Fruit fly (Drosophila melanogaster) whole organism, embryonic: ENCODE measurements around the gene Unr.

Experiments
- CG10267 ChIP-seq: fragments of 200-800 bp; sonication (Bioruptor generic); optimal IDR thresholded peaks from 2 replicates; lab custom pipeline; 2018; ENCODE audit warnings: missing biosample characterization, mild to moderate bottlenecking, missing genetic modification characterization, moderate library complexity
- CG10462 ChIP-seq: fragments of 200-800 bp; sonication (Bioruptor generic); optimal IDR thresholded peaks from 2 replicates; lab custom pipeline; 2016; ENCODE audit warnings: missing biosample characterization, missing genetic modification characterization
- CG10654 ChIP-seq: fragments of 200-800 bp; sonication (Bioruptor generic); optimal IDR thresholded peaks from 2 replicates; lab custom pipeline; 2016; ENCODE audit warnings: missing biosample characterization, missing genetic modification characterization
- CG11456 ChIP-seq: fragments of 200-800 bp; sonication (Bioruptor generic); IDR thresholded peaks from 3 replicates; pipeline ENCODE4 v1.3.6; 2022; ENCODE audit warnings: missing biosample characterization, missing genetic modification characterization
- CG12236 ChIP-seq: fragments of 200-800 bp; sonication (Bioruptor generic); optimal IDR thresholded peaks from 2 replicates; lab custom pipeline; 2016; ENCODE audit warnings: missing biosample characterization, missing genetic modification characterization
- CG12942 ChIP-seq: fragments of 200-800 bp; sonication (Bioruptor generic); optimal IDR thresholded peaks from 3 replicates; lab custom pipeline; 2016; ENCODE audit warnings: missing biosample characterization, missing genetic modification characterization
- CG14710 ChIP-seq: fragments of 200-800 bp; sonication (Bioruptor generic); optimal IDR thresholded peaks from 3 replicates; lab custom pipeline; 2019; ENCODE audit warnings: missing biosample characterization, mild to moderate bottlenecking, missing genetic modification characterization, moderate library complexity
- CG15011 ChIP-seq: fragments of 200-800 bp; sonication (Bioruptor generic); optimal IDR thresholded peaks from 3 replicates; lab custom pipeline; 2018; ENCODE audit warnings: missing biosample characterization, mild to moderate bottlenecking, missing genetic modification characterization
- CG18599 ChIP-seq: fragments of 200-800 bp; sonication (Bioruptor generic); optimal IDR thresholded peaks from 3 replicates; lab custom pipeline; 2017; ENCODE audit warnings: missing biosample characterization, missing genetic modification characterization, mild to moderate bottlenecking, moderate library complexity, missing genetic modification reagents
- CG4282 ChIP-seq: fragments of 200-800 bp; sonication (Bioruptor generic); optimal IDR thresholded peaks from 2 replicates; lab custom pipeline; 2016; ENCODE audit warnings: missing biosample characterization, missing genetic modification characterization
- CG4617 ChIP-seq: fragments of 200-800 bp; sonication (Bioruptor generic); optimal IDR thresholded peaks from 3 replicates; lab custom pipeline; 2016; ENCODE audit warnings: missing biosample characterization, missing genetic modification characterization, borderline replicate concordance
- CG5245 ChIP-seq: fragments of 200-800 bp; sonication (Bioruptor generic); optimal IDR thresholded peaks from 3 replicates; lab custom pipeline; 2016; ENCODE audit warnings: missing biosample characterization, missing genetic modification characterization
- CG6689 ChIP-seq: fragments of 200-800 bp; sonication (Bioruptor generic); IDR thresholded peaks from 2 replicates; pipeline ENCODE4 v1.3.6; 2022; ENCODE audit warnings: missing biosample characterization, missing genetic modification characterization
- CG7839 ChIP-seq: fragments of 200-800 bp; sonication (Bioruptor generic); optimal IDR thresholded peaks from 3 replicates; lab custom pipeline; 2018; ENCODE audit warnings: missing biosample characterization, mild to moderate bottlenecking, missing genetic modification characterization, moderate library complexity
- CG7928 ChIP-seq: fragments of 200-800 bp; sonication (Bioruptor generic); optimal IDR thresholded peaks from 2 replicates; lab custom pipeline; 2017; ENCODE audit warnings: missing biosample characterization, mild to moderate bottlenecking, missing genetic modification characterization
- CG8388 ChIP-seq: fragments of 200-800 bp; sonication (Bioruptor generic); optimal IDR thresholded peaks from 2 replicates; lab custom pipeline; 2019; ENCODE audit warnings: missing biosample characterization, mild to moderate bottlenecking, missing genetic modification characterization, moderate library complexity
- Deaf1 ChIP-seq: fragments of 200-800 bp; optimal IDR thresholded peaks from 3 replicates; lab custom pipeline; 2019; ENCODE audit warnings: missing biosample characterization, mild to moderate bottlenecking, missing genetic modification characterization, moderate library complexity
- Gug ChIP-seq: fragments of 200-800 bp; sonication (Bioruptor generic); IDR thresholded peaks from 4 replicates; pipeline ENCODE4 v1.3.6; 2022; ENCODE audit warnings: missing biosample characterization, missing genetic modification characterization
- HLH3B ChIP-seq: fragments of 200-800 bp; sonication (Bioruptor generic); IDR thresholded peaks from 2 replicates; pipeline ENCODE4 v1.3.6; 2022; ENCODE audit warnings: missing biosample characterization, missing genetic modification characterization
- Lhr ChIP-seq: fragments of 200-800 bp; sonication (Bioruptor generic); optimal IDR thresholded peaks from 3 replicates; lab custom pipeline; 2017; ENCODE audit warnings: mild to moderate bottlenecking, missing biosample characterization, missing genetic modification reagents, missing genetic modification characterization
- Lim3 ChIP-seq: fragments of 200-800 bp; sonication (Bioruptor generic); IDR thresholded peaks from 2 replicates; pipeline ENCODE4 v1.3.6; 2022; ENCODE audit warnings: missing biosample characterization, missing genetic modification characterization
- Oaz ChIP-seq: fragments of 200-800 bp; sonication (Bioruptor generic); IDR thresholded peaks from 2 replicates; pipeline ENCODE4 v1.3.6; 2022; ENCODE audit warnings: missing biosample characterization, missing genetic modification characterization
- Oli ChIP-seq: fragments of 200-800 bp; sonication (Bioruptor generic); optimal IDR thresholded peaks from 2 replicates; lab custom pipeline; 2018; ENCODE audit warnings: missing biosample characterization, mild to moderate bottlenecking, missing genetic modification characterization, moderate library complexity
- Pdp1 ChIP-seq, 2 experiments: fragments of 200-800 bp; sonication (Bioruptor generic); optimal IDR thresholded peaks; 3 replicates each; lab custom pipeline; 2016; ENCODE audit warnings: missing biosample characterization in 2 of 2, missing genetic modification characterization in 2 of 2, mild to moderate bottlenecking in 1 of 2, moderate library complexity in 1 of 2
- Side ChIP-seq: fragments of 200-800 bp; sonication (Bioruptor generic); optimal IDR thresholded peaks from 2 replicates; lab custom pipeline; 2016; ENCODE audit warnings: missing biosample characterization, missing genetic modification characterization
- Six4 ChIP-seq: fragments of 200-800 bp; sonication (Bioruptor generic); optimal IDR thresholded peaks from 2 replicates; lab custom pipeline; 2016; ENCODE audit warnings: missing biosample characterization, missing genetic modification characterization
- Sox100B ChIP-seq: fragments of 200-800 bp; sonication (Bioruptor generic); optimal IDR thresholded peaks from 3 replicates; lab custom pipeline; 2018; ENCODE audit warnings: missing biosample characterization, mild to moderate bottlenecking, missing genetic modification characterization
- TFAM ChIP-seq: fragments of 200-800 bp; sonication (Bioruptor generic); optimal IDR thresholded peaks from 2 replicates; lab custom pipeline; 2017; ENCODE audit warnings: missing biosample characterization, missing genetic modification characterization, inconsistent platforms
- Taf1 ChIP-seq: fragments of 200-800 bp; sonication (Bioruptor generic); IDR thresholded peaks from 2 replicates; pipeline ENCODE4 v1.3.6; 2022; ENCODE audit warnings: missing biosample characterization, missing genetic modification characterization
- Vsx1 ChIP-seq: fragments of 200-800 bp; sonication (Bioruptor generic); optimal IDR thresholded peaks from 2 replicates; lab custom pipeline; 2017; ENCODE audit warnings: missing biosample characterization, mild to moderate bottlenecking, missing genetic modification characterization, missing genetic modification reagents
- Xbp1 ChIP-seq: fragments of 200-800 bp; sonication (Bioruptor generic); optimal IDR thresholded peaks from 3 replicates; lab custom pipeline; 2016; ENCODE audit warnings: missing biosample characterization, mild to moderate bottlenecking, missing genetic modification characterization
- YL-1 ChIP-seq: fragments of 200-800 bp; sonication (Bioruptor generic); optimal IDR thresholded peaks from 3 replicates; lab custom pipeline; 2017; ENCODE audit warnings: missing biosample characterization, mild to moderate bottlenecking, missing genetic modification characterization
- ash1 ChIP-seq: fragments of 200-800 bp; sonication (Bioruptor generic); optimal IDR thresholded peaks from 2 replicates; lab custom pipeline; 2018; ENCODE audit warnings: missing biosample characterization, mild to moderate bottlenecking, missing genetic modification characterization
- chinmo ChIP-seq: fragments of 200-800 bp; sonication (Bioruptor generic); IDR thresholded peaks from 4 replicates; pipeline ENCODE4 v1.3.6; 2022; ENCODE audit warnings: missing biosample characterization, missing genetic modification characterization; ENCODE audit not compliant: partially characterized antibody
- crc ChIP-seq: fragments of 200-800 bp; sonication (Bioruptor generic); optimal IDR thresholded peaks from 2 replicates; lab custom pipeline; 2016; ENCODE audit warnings: missing biosample characterization, missing genetic modification characterization
- disco-r ChIP-seq: fragments of 200-800 bp; sonication (Bioruptor generic); optimal IDR thresholded peaks from 2 replicates; lab custom pipeline; 2016; ENCODE audit warnings: missing biosample characterization, missing genetic modification characterization
- ems ChIP-seq: fragments of 200-800 bp; sonication (Bioruptor generic); optimal IDR thresholded peaks from 3 replicates; lab custom pipeline; 2016; ENCODE audit warnings: missing biosample characterization, missing genetic modification characterization
- eve ChIP-seq, 2 experiments: fragments of >200 bp; optimal IDR thresholded peaks; 2 replicates each; lab custom pipeline; 2017; ENCODE audit warnings: missing biosample characterization in 2 of 2, missing genetic modification characterization in 2 of 2
- eyg ChIP-seq: fragments of 200-800 bp; sonication (Bioruptor generic); optimal IDR thresholded peaks from 3 replicates; lab custom pipeline; 2016; ENCODE audit warnings: missing biosample characterization, missing genetic modification characterization
- fd96Cb ChIP-seq: fragments of 200-800 bp; sonication (Bioruptor generic); optimal IDR thresholded peaks from 2 replicates; lab custom pipeline; 2018; ENCODE audit warnings: missing biosample characterization, mild to moderate bottlenecking, missing genetic modification characterization, moderate library complexity
- gcm2 ChIP-seq: fragments of 200-800 bp; sonication (Bioruptor generic); optimal IDR thresholded peaks from 2 replicates; lab custom pipeline; 2016; ENCODE audit warnings: missing biosample characterization, missing genetic modification characterization
- hth ChIP-seq: fragments of >200 bp; optimal IDR thresholded peaks from 2 replicates; lab custom pipeline; 2017; ENCODE audit warnings: inconsistent platforms
- ind ChIP-seq: fragments of 200-800 bp; sonication (Bioruptor generic); optimal IDR thresholded peaks from 3 replicates; lab custom pipeline; 2016; ENCODE audit warnings: missing biosample characterization, missing genetic modification characterization
- jigr1 ChIP-seq: fragments of 200-800 bp; sonication (Bioruptor generic); IDR thresholded peaks from 3 replicates; pipeline ENCODE4 v1.3.6; 2022; ENCODE audit warnings: missing biosample characterization, missing genetic modification characterization
- lilli ChIP-seq: fragments of 200-800 bp; sonication (Bioruptor generic); optimal IDR thresholded peaks from 3 replicates; lab custom pipeline; 2016; ENCODE audit warnings: missing biosample characterization, missing genetic modification characterization
- lmd ChIP-seq: fragments of 200-800 bp; sonication (Bioruptor generic); IDR thresholded peaks from 2 replicates; pipeline ENCODE4 v1.3.6; 2022; ENCODE audit warnings: missing biosample characterization, missing genetic modification characterization
- pita ChIP-seq: fragments of 200-800 bp; sonication (Bioruptor generic); optimal IDR thresholded peaks from 2 replicates; lab custom pipeline; 2017; ENCODE audit warnings: missing biosample characterization, mild to moderate bottlenecking, missing genetic modification characterization
- pum ChIP-seq: fragments of 200-800 bp; sonication (Bioruptor generic); optimal IDR thresholded peaks from 2 replicates; lab custom pipeline; 2016; ENCODE audit warnings: missing biosample characterization, missing genetic modification characterization
- run ChIP-seq: fragments of 200-800 bp; sonication (Bioruptor generic); optimal IDR thresholded peaks from 3 replicates; lab custom pipeline; 2018; ENCODE audit warnings: missing biosample characterization, mild to moderate bottlenecking, missing genetic modification characterization
- schlank ChIP-seq: fragments of 200-800 bp; sonication (Bioruptor generic); optimal IDR thresholded peaks from 2 replicates; lab custom pipeline; 2018; ENCODE audit warnings: missing biosample characterization, mild to moderate bottlenecking, missing genetic modification characterization
- sens ChIP-seq: fragments of 200-800 bp; sonication (Bioruptor generic); peaks from one replicate; lab custom pipeline; 2016; ENCODE audit warnings: missing biosample characterization, missing genetic modification characterization
- stc ChIP-seq: fragments of 200-800 bp; sonication (Bioruptor generic); IDR thresholded peaks from 2 replicates; pipeline ENCODE4 v1.3.6; 2022; ENCODE audit warnings: missing biosample characterization, missing genetic modification characterization
- wor ChIP-seq: fragments of 200-800 bp; sonication (Bioruptor generic); IDR thresholded peaks from 2 replicates; pipeline ENCODE4 v1.3.6; 2022; ENCODE audit warnings: missing biosample characterization, missing genetic modification characterization

The Unr gene

dm6 chr3L:8418984-8419383 lies 23.2 kb downstream of the Unr start (continued):
- TF ChIP-seq schlank (tag; lab: Kevin White, UChicago) (no peak), ind (GFP tag; lab: Kevin White, UChicago) (peak; percentile 13), lilli (GFP tag; lab: Kevin White, UChicago) (no peak), sens (peak; percentile 80), Side (no peak), chinmo (GFP tag; lab: Robert Waterston, UW) (no peak), pita (no peak), CG12236 (GFP tag; lab: Kevin White, UChicago) (no peak), CG6689 (GFP tag; lab: Robert Waterston, UW) (peak; percentile 19; the same call in 1 of the 2 replicates), HLH3B (peak; percentile 39; the same call in 1 of the 2 replicates), CG7839 (no peak), CG10267 (tag; lab: Kevin White, UChicago) (no peak), Pdp1 (GFP tag; optimal IDR thresholded peaks at IDR 0.05; lab: Kevin White, UChicago) (no peak), disco-r (GFP tag; lab: Kevin White, UChicago) (no peak), lmd (GFP tag; lab: Robert Waterston, UW) (peak; percentile 43), ash1 (GFP tag; lab: Kevin White, UChicago) (no peak), Gug (GFP tag; lab: Robert Waterston, UW) (peak; percentile 35; the same call in 1 of the 4 replicates), CG11456 (GFP tag; lab: Robert Waterston, UW) (no peak), CG15011 (no peak), eve (GFP tag; optimal IDR thresholded peaks at IDR 0.05; lab: Kevin White, UChicago) (no peak), fd96Cb (tag; lab: Kevin White, UChicago) (peak; percentile 43), CG7928 (GFP tag; lab: Kevin White, UChicago) (no peak), CG4617 (GFP tag; lab: Kevin White, UChicago) (no peak), CG5245 (GFP tag; lab: Kevin White, UChicago) (no peak), Oaz (no peak), jigr1 (no peak), CG10654 (GFP tag; lab: Kevin White, UChicago) (no peak), CG14710 (tag; lab: Kevin White, UChicago) (no peak), CG12942 (GFP tag; lab: Kevin White, UChicago) (no peak), CG4282 (GFP tag; lab: Kevin White, UChicago) (no peak), pum (peak; percentile 17), ems (GFP tag; lab: Kevin White, UChicago) (no peak), Sox100B (GFP tag; lab: Kevin White, UChicago) (no peak), crc (GFP tag; lab: Kevin White, UChicago) (no peak), CG18599 (GFP tag; lab: Kevin White, UChicago) (no peak), stc (GFP tag; lab: Robert Waterston, UW) (0 out of 2 replicates have a peak, but pooled peaks have one; percentile 17), wor (GFP tag; lab: Robert Waterston, UW) (no peak), eyg (no peak), Six4 (GFP tag; lab: Kevin White, UChicago) (no peak), YL-1 (GFP tag; lab: Kevin White, UChicago) (no peak), Lhr (GFP tag; lab: Kevin White, UChicago) (no peak), gcm2 (no peak), TFAM (no peak), CG8388 (GFP tag; lab: Kevin White, UChicago) (peak; percentile 9), CG10462 (no peak), Deaf1 (tag; lab: Kevin White, UChicago) (no peak), Taf1 (GFP tag; lab: Robert Waterston, UW) (no peak), Xbp1 (no peak), Oli (tag; lab: Kevin White, UChicago) (peak; percentile 16), run (no peak), hth (lab: Kevin White, UChicago) (no peak), Vsx1 (GFP tag; lab: Kevin White, UChicago) (no peak), Lim3 (no peak)
